Worm (Caenorhabditis elegans): ENCODE measurements around the gene nlp-22.

nlp-22 gene

ce11 chrX:2369073-2369472 lies 27.2 kb upstream of the nlp-22 start:
- TF ChIP-seq fos-1 (tag; optimal IDR thresholded peaks at IDR 0.05) (peak; percentile 28), ztf-11 (tag; optimal IDR thresholded peaks at IDR 0.05) (no peak)

DNA sequence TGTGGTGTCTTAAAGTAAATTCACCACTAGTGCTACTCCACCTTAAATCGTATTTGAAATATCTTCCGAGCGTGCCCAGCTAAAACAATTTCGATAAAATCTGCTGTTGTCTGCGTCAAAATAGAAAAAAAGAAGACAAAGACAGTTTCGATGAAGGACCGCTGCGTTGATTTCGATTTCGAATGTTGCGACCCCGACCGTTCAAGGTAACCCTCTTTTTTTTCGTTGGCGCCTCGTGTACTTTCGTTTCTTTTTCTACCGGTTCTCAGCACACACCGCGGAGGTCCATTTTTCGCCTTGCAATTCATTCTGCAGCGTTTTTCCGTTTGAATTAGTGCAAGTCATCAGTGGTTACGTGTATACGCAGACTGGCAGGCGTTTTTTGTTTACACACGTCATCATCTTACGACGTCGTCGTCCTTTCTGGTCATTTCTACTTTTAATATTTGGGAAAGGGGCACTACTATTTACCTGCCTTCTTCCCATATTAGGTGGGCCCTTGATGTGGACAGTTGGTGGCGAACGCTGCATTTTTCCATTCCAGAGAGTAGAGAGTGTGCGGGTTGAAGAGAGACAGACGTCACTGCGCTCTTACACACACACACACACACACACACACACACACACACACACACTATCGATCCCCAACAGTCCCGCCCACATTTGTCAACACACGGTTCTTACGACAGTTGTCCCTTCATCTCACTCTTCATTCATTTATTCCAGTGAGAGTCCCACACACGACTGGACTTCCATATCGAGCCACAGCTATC lies 26.3 kb upstream of the nlp-22 start:
- TF ChIP-seq blmp-1 (tag; optimal IDR thresholded peaks at IDR 0.05; ENCODE audit: insufficient read depth) (peak; percentile 85), peb-1 (tag; optimal IDR thresholded peaks at IDR 0.05) (no peak), sma-9 (GFP tag; optimal IDR thresholded peaks at IDR 0.05) (peak; percentile 47), sma-9 (tag; optimal IDR thresholded peaks at IDR 0.05) (no peak), egl-27 (tag; optimal IDR thresholded peaks at IDR 0.05) (no peak), nhr-25 (tag; optimal IDR thresholded peaks at IDR 0.05) (peak; percentile 83), nhr-129 (tag; optimal IDR thresholded peaks at IDR 0.05) (peak; percentile 28), F13H6.1 (tag; optimal IDR thresholded peaks at IDR 0.05) (peak; percentile 43)

ce11 chrX:2365890-2366289 lies 24.0 kb upstream of the nlp-22 start, which contains the start of gene T24D8.6:
Gene T24D8.6, minus strand, starts transcription at chrX:2365990.
- no peak for TF ChIP-seq unc-55 (GFP tag; optimal IDR thresholded peaks at IDR 0.05)
- no peak for TF ChIP-seq nhr-25 (tag; optimal IDR thresholded peaks at IDR 0.05)
- TF ChIP-seq nhr-237 (tag; optimal IDR thresholded peaks at IDR 0.05), result no peak
- TF ChIP-seq unc-62 (GFP tag; optimal IDR thresholded peaks at IDR 0.05), result no peak
- TF ChIP-seq C34F6.9 (tag; optimal IDR thresholded peaks at IDR 0.05), result no peak
- no peak for TF ChIP-seq mbf-1 (tag; optimal IDR thresholded peaks at IDR 0.05)
- no peak for TF ChIP-seq zag-1 (tag; optimal IDR thresholded peaks at IDR 0.05)
- no peak for TF ChIP-seq mab-5 (tag; optimal IDR thresholded peaks at IDR 0.05)
- no peak for TF ChIP-seq nhr-6 (tag; optimal IDR thresholded peaks at IDR 0.05)
- TF ChIP-seq sem-4 (tag; optimal IDR thresholded peaks at IDR 0.05), result no peak
- TF ChIP-seq nhr-23 (tag; optimal IDR thresholded peaks at IDR 0.05), result no peak
- TF ChIP-seq nhr-10 (tag; optimal IDR thresholded peaks at IDR 0.05), result no peak
- TF ChIP-seq dmd-4 (tag; optimal IDR thresholded peaks at IDR 0.05), result no peak
- TF ChIP-seq egl-27 (tag; optimal IDR thresholded peaks at IDR 0.05), result no peak
- TF ChIP-seq aly-2 (tag; optimal IDR thresholded peaks at IDR 0.05), result no peak
- no peak for TF ChIP-seq nhr-77 (tag; optimal IDR thresholded peaks at IDR 0.05)

DNA sequence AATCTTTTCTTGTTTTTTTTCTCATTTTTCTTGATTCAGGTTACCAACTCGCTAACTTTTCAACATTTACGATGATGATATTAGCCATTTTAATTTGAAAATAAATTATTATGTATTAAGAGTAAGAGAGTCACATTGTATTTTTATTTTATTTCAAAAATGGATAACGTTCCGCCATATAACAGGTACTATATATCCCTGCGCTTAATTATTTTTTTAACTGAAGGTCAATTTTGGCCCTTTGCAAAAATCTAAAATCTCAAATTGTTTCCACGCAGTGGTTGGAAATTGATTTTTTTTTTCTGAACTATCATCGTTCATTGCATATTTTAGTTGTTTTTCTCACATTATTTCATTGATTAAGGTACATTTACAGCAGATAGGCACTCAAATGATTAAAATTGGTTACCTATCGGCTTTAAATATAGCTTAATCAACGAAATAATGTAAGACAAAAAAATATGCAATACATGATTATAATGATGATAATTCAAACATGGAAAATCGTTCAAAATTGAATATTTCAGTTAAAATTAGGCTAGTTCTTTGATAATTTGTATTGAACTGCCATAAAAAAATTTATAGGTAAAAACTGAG lies 22.9 kb upstream of the nlp-22 start:
- TF ChIP-seq ceh-16 (tag; optimal IDR thresholded peaks at IDR 0.05) (no peak), elt-3 (tag; optimal IDR thresholded peaks at IDR 0.05) (no peak), sma-9 (GFP tag; optimal IDR thresholded peaks at IDR 0.05) (peak; percentile 85), sma-9 (tag; optimal IDR thresholded peaks at IDR 0.05) (no peak), skn-1 (tag; optimal IDR thresholded peaks at IDR 0.05) (peak; percentile 86), unc-62 (GFP tag; optimal IDR thresholded peaks at IDR 0.05) (no peak), elt-1 (tag; optimal IDR thresholded peaks at IDR 0.05) (no peak), ztf-11 (tag; optimal IDR thresholded peaks at IDR 0.05) (no peak), ZK546.5 (tag; optimal IDR thresholded peaks at IDR 0.05) (peak; percentile 51), lin-11 (tag; optimal IDR thresholded peaks at IDR 0.05) (no peak), F13H6.1 (tag; optimal IDR thresholded peaks at IDR 0.05) (peak; percentile 84), nhr-11 (tag; optimal IDR thresholded peaks at IDR 0.05) (peak; percentile 17), ceh-82 (tag; optimal IDR thresholded peaks at IDR 0.05) (peak; percentile 79), nhr-21 (tag; optimal IDR thresholded peaks at IDR 0.05) (peak; percentile 97), fos-1 (tag; optimal IDR thresholded peaks at IDR 0.05) (peak; percentile 97), sem-4 (tag; optimal IDR thresholded peaks at IDR 0.05) (peak; percentile 90), nhr-77 (tag; optimal IDR thresholded peaks at IDR 0.05) (peak; percentile 93), unc-55 (GFP tag; optimal IDR thresholded peaks at IDR 0.05) (peak; percentile 58), nhr-10 (tag; optimal IDR thresholded peaks at IDR 0.05) (peak; percentile 91), egl-27 (tag; optimal IDR thresholded peaks at IDR 0.05) (peak; percentile 92), unc-39 (tag; optimal IDR thresholded peaks at IDR 0.05) (no peak), nhr-23 (tag; optimal IDR thresholded peaks at IDR 0.05) (no peak), alr-1 (tag; optimal IDR thresholded peaks at IDR 0.05) (no peak), ztf-1 (GFP tag; conservative IDR thresholded peaks at IDR 0.05) (no peak), snpc-4 (tag; optimal IDR thresholded peaks at IDR 0.05) (peak; percentile 63), mab-5 (tag; optimal IDR thresholded peaks at IDR 0.05) (peak; percentile 53), nhr-237 (tag; optimal IDR thresholded peaks at IDR 0.05) (peak; percentile 90), zag-1 (tag; optimal IDR thresholded peaks at IDR 0.05) (no peak), peb-1 (tag; optimal IDR thresholded peaks at IDR 0.05) (no peak), lsy-2 (tag; optimal IDR thresholded peaks at IDR 0.05) (peak; percentile 87 to 93), R02D3.7 (tag; optimal IDR thresholded peaks at IDR 0.05) (peak; percentile 66), Y55F3AM.14 (GFP tag; optimal IDR thresholded peaks at IDR 0.05) (peak; percentile 53), nhr-12 (tag; optimal IDR thresholded peaks at IDR 0.05) (peak; percentile 48), lin-39 (tag; optimal IDR thresholded peaks at IDR 0.05) (no peak), sma-3 (GFP tag; optimal IDR thresholded peaks at IDR 0.05) (peak; percentile 95), mdl-1 (tag; optimal IDR thresholded peaks at IDR 0.05) (peak; percentile 34 to 64)
